Worm (Caenorhabditis elegans) whole organism, mixed stage, embryonic: ENCODE data around the gene Y62E10A.19.

Source experiments
- blmp-1 ChIP-seq: fragments of 150-350 bp; optimal IDR thresholded peaks from 2 replicates; lab custom pipeline; 2014; ENCODE audit warnings: missing biosample characterization, missing genetic modification characterization
- nhr-237 ChIP-seq: fragments of 150-350 bp; optimal IDR thresholded peaks from 2 replicates; lab custom pipeline; 2014; ENCODE audit warnings: missing biosample characterization, missing genetic modification characterization
- snpc-4 ChIP-seq: fragments of 150-350 bp; optimal IDR thresholded peaks from 2 replicates; lab custom pipeline; 2014; ENCODE audit warnings: missing biosample characterization, missing genetic modification characterization
- sptf-1 ChIP-seq: sonication (generic microtip); optimal IDR thresholded peaks from 2 replicates; lab custom pipeline; 2017; ENCODE audit warnings: mild to moderate bottlenecking, missing genetic modification characterization, moderate library complexity, missing compliant biosample characterization
- tbx-8 ChIP-seq: fragments of 200-800 bp; sonication (Bioruptor generic); optimal IDR thresholded peaks from 2 replicates; lab custom pipeline; 2018; ENCODE audit warnings: mild to moderate bottlenecking, missing genetic modification characterization, moderate library complexity, missing compliant biosample characterization
- unc-39 ChIP-seq: fragments of 150-350 bp; optimal IDR thresholded peaks from 2 replicates; lab custom pipeline; 2014; ENCODE audit warnings: missing biosample characterization, missing genetic modification characterization

DNA sequence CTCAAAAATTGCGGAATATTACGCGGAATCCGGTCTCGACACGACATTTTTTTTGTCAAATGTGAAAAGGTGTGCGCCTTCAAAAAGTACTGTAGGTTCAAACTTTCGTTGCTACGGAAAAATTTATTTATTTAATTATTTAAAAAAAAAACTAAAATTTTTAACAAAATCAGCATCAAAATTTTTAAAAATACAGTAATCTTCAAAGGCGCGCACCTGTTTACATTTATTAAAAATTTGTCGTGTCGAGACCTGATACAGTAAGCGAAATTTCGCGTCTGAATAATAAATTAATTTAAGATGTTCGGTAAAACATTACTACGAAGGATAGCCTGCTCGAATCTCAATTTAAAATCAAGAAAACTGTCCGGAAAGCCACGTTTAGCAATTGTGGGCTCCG is 36.4 kb downstream of the Y62E10A.19 start, which contains the start of gene Y62E10A.6:
- TF ChIP-seq sptf-1 (tag; lab: Kevin White, UChicago) (no peak), nhr-237 (tag; lab: Kevin White, UChicago) (no peak), unc-39 (no peak), blmp-1 (tag; lab: Kevin White, UChicago) (no peak), tbx-8 (no peak), snpc-4 (no peak)
